In the genomic region with DNA sequence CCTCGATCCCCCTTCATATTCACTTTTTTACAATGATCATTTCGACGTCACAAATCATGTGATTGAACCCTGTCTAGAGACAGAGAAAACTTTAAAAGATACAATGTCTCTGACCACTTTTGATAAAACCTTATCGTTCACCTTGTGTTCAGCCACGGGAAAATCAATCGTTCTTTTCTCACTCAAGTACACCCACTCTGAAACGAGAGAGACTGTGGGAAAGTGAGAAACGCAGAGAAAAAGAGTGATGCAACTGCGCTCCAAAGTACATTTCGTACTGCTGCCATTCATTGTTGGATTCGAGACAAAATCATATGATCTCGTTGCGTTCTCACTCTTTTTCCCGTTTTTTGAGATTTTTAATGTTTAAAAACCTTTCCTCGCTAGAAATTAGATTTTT, we compare ENCODE assay signal across 6 worm cellular contexts.
TF ChIP-seq lines count a peak whose summit lies in the region.

No protein-coding gene starts in this region.

TF ChIP-seq in whole organism, L1 larva, 84 proteins besides CTCF, POLR2A, EP300 and RAD21 (continued from another document and continues in another):
- TF ChIP-seq aly-2 (tag; optimal IDR thresholded peaks at IDR 0.05; lab: Kevin White, UChicago) (peak; percentile 67), ceh-8 (GFP tag; optimal IDR thresholded peaks at IDR 0.05; lab: Kevin White, UChicago) (no peak), lin-13 (GFP tag; optimal IDR thresholded peaks at IDR 0.05; lab: Kevin White, UChicago) (peak; percentile 81), nhr-12 (tag; optimal IDR thresholded peaks at IDR 0.05; lab: Kevin White, UChicago) (no peak), fkh-8 (tag; optimal IDR thresholded peaks at IDR 0.05; lab: Kevin White, UChicago) (peak; percentile 77), pax-3 (tag; optimal IDR thresholded peaks at IDR 0.05; lab: Kevin White, UChicago) (peak; percentile 93), snpc-4 (tag; optimal IDR thresholded peaks at IDR 0.05; lab: Kevin White, UChicago) (peak; percentile 79), sox-4 (tag; optimal IDR thresholded peaks at IDR 0.05; lab: Kevin White, UChicago) (peak; percentile 50), mab-9 (GFP tag; IDR thresholded peaks at IDR 0.05; lab: Robert Waterston, UW) (peak; percentile 63), lin-39 (tag; optimal IDR thresholded peaks at IDR 0.05; lab: Kevin White, UChicago) (peak; percentile 7), lin-35 (GFP tag; optimal IDR thresholded peaks at IDR 0.05; lab: Kevin White, UChicago) (peak; percentile 85 to 91), ces-1 (GFP tag; optimal IDR thresholded peaks at IDR 0.05; lab: Kevin White, UChicago) (no peak), unc-98 (GFP tag; IDR thresholded peaks at IDR 0.05; lab: Robert Waterston, UW) (peak; percentile 37; the same call in 1 of the 2 replicates), lin-14 (GFP tag; optimal IDR thresholded peaks at IDR 0.05; lab: Kevin White, UChicago) (peak; percentile 98), ceh-63 (GFP tag; optimal IDR thresholded peaks at IDR 0.05; lab: Kevin White, UChicago) (no peak), elt-3 (tag; optimal IDR thresholded peaks at IDR 0.05; lab: Kevin White, UChicago) (peak in 5 of 6 experiments; percentile 12 to 97 (median 83)), lir-3 (tag; optimal IDR thresholded peaks at IDR 0.05; lab: Kevin White, UChicago; ENCODE audit: poor library complexity) (peak; percentile 79), rnt-1 (tag; optimal IDR thresholded peaks at IDR 0.05; lab: Kevin White, UChicago) (peak; percentile 90), tbx-2 (tag; optimal IDR thresholded peaks at IDR 0.05; lab: Kevin White, UChicago) (peak; percentile 93), irx-1 (tag; optimal IDR thresholded peaks at IDR 0.05; lab: Kevin White, UChicago) (peak; percentile 80)

TF ChIP-seq in whole organism, L2 larva, 48 proteins besides CTCF, POLR2A, EP300 and RAD21 (continued from another document):
- peak; percentile 96 for TF ChIP-seq nhr-21 (tag; optimal IDR thresholded peaks at IDR 0.05; lab: Kevin White, UChicago)
- peak; percentile 68 for TF ChIP-seq lin-13 (GFP tag; optimal IDR thresholded peaks at IDR 0.05; lab: Kevin White, UChicago)
- TF ChIP-seq ZK546.5 (tag; optimal IDR thresholded peaks at IDR 0.05; lab: Kevin White, UChicago), result no peak
- peak; percentile 96 for TF ChIP-seq crh-2 (tag; optimal IDR thresholded peaks at IDR 0.05; lab: Kevin White, UChicago)
- peak; percentile 87 for TF ChIP-seq F13H6.1 (tag; optimal IDR thresholded peaks at IDR 0.05; lab: Kevin White, UChicago)
- peak; percentile 95 for TF ChIP-seq sma-3 (GFP tag; optimal IDR thresholded peaks at IDR 0.05; lab: Kevin White, UChicago)
- peak; percentile 98 for TF ChIP-seq nhr-129 (tag; optimal IDR thresholded peaks at IDR 0.05; lab: Kevin White, UChicago)
- no peak for TF ChIP-seq nhr-6 (tag; optimal IDR thresholded peaks at IDR 0.05; lab: Kevin White, UChicago)
- no peak for TF ChIP-seq nhr-12 (tag; optimal IDR thresholded peaks at IDR 0.05; lab: Kevin White, UChicago)
- TF ChIP-seq mdl-1 (tag; optimal IDR thresholded peaks at IDR 0.05; lab: Kevin White, UChicago), result peak in 1 of 2 experiments; percentile 65
- no peak for TF ChIP-seq elt-1 (tag; optimal IDR thresholded peaks at IDR 0.05; lab: Kevin White, UChicago)
- peak; percentile 61 for TF ChIP-seq sem-4 (tag; optimal IDR thresholded peaks at IDR 0.05; lab: Kevin White, UChicago)
- no peak for TF ChIP-seq R02D3.7 (tag; optimal IDR thresholded peaks at IDR 0.05; lab: Kevin White, UChicago)
- no peak for TF ChIP-seq lin-39 (tag; optimal IDR thresholded peaks at IDR 0.05; lab: Kevin White, UChicago)
- TF ChIP-seq ceh-82 (tag; optimal IDR thresholded peaks at IDR 0.05; lab: Kevin White, UChicago), result peak; percentile 22
- TF ChIP-seq unc-39 (tag; optimal IDR thresholded peaks at IDR 0.05; lab: Kevin White, UChicago), result no peak
- no peak for TF ChIP-seq nhr-237 (tag; optimal IDR thresholded peaks at IDR 0.05; lab: Kevin White, UChicago)
- TF ChIP-seq Y55F3AM.14 (GFP tag; optimal IDR thresholded peaks at IDR 0.05; lab: Kevin White, UChicago), result no peak
- no peak for TF ChIP-seq unc-62 (GFP tag; optimal IDR thresholded peaks at IDR 0.05; lab: Kevin White, UChicago)

TF ChIP-seq in whole organism, L3 larva, 47 proteins besides CTCF, POLR2A, EP300 and RAD21 (continued from another document):
- peak; percentile 39 for TF ChIP-seq mdl-1 (tag; optimal IDR thresholded peaks at IDR 0.05; lab: Kevin White, UChicago)
- peak; percentile 88 for TF ChIP-seq snpc-4 (tag; optimal IDR thresholded peaks at IDR 0.05; lab: Kevin White, UChicago)
- peak; percentile 76 for TF ChIP-seq hmg-11 (tag; optimal IDR thresholded peaks at IDR 0.05; lab: Kevin White, UChicago)
- TF ChIP-seq tbx-2 (tag; optimal IDR thresholded peaks at IDR 0.05; lab: Kevin White, UChicago), result peak; percentile 41

TF ChIP-seq in whole organism, L4 larva, 104 proteins besides CTCF, POLR2A, EP300 and RAD21 (continued from another document and continues in another):
- TF ChIP-seq nhr-111 (GFP tag; optimal IDR thresholded peaks at IDR 0.05; lab: Kevin White, UChicago) (no peak), Y105C5A.15 (GFP tag; IDR thresholded peaks at IDR 0.05; lab: Robert Waterston, UW) (no peak), zip-11 (GFP tag; IDR thresholded peaks at IDR 0.05; lab: Robert Waterston, UW) (no peak), ceh-28 (tag; optimal IDR thresholded peaks at IDR 0.05; lab: Kevin White, UChicago) (no peak), nhr-25 (tag; optimal IDR thresholded peaks at IDR 0.05; lab: Kevin White, UChicago; ENCODE audit: borderline replicate concordance, insufficient read depth) (peak; percentile 47), ama-1 (optimal IDR thresholded peaks at IDR 0.05; lab: Kevin White, UChicago) (peak; percentile 83), unc-62 (GFP tag; optimal IDR thresholded peaks at IDR 0.05 in 1 of 2; lab: Kevin White, UChicago) (peak in 1 of 2 experiments; percentile 80), unc-62 (tag; optimal IDR thresholded peaks at IDR 0.05; lab: Kevin White, UChicago) (no peak), mxl-2 (GFP tag; conservative IDR thresholded peaks at IDR 0.05; lab: Robert Waterston, UW) (no peak), ceh-20 (GFP tag; IDR thresholded peaks at IDR 0.05; lab: Robert Waterston, UW) (peak; percentile 68), vab-7 (GFP tag; IDR thresholded peaks at IDR 0.05; lab: Robert Waterston, UW) (no peak), cey-2 (tag; optimal IDR thresholded peaks at IDR 0.05; lab: Kevin White, UChicago; ENCODE audit: borderline replicate concordance, insufficient read depth) (peak; percentile 17), tra-1 (GFP tag; IDR thresholded peaks at IDR 0.05; lab: Robert Waterston, UW) (peak; percentile 58; the same call in 1 of the 2 replicates), unc-130 (GFP tag; optimal IDR thresholded peaks at IDR 0.05; lab: Kevin White, UChicago) (no peak), skn-1 (tag; optimal IDR thresholded peaks at IDR 0.05; lab: Kevin White, UChicago) (no peak), spr-1 (tag; optimal IDR thresholded peaks at IDR 0.05; lab: Kevin White, UChicago) (peak; percentile 69), snpc-1.2 (GFP tag; IDR thresholded peaks at IDR 0.05; lab: Robert Waterston, UW) (no peak), F44E2.7 (GFP tag; IDR thresholded peaks at IDR 0.05; lab: Robert Waterston, UW) (no peak), daf-8 (GFP tag; IDR thresholded peaks at IDR 0.05; lab: Robert Waterston, UW) (no peak), aly-2 (tag; optimal IDR thresholded peaks at IDR 0.05; lab: Kevin White, UChicago) (no peak), dmd-8 (GFP tag; IDR thresholded peaks at IDR 0.05; lab: Robert Waterston, UW) (no peak), zfp-3 (GFP tag; conservative IDR thresholded peaks at IDR 0.05; lab: Robert Waterston, UW) (peak; percentile 53; the same call in 1 of the 2 replicates), mdt-29 (GFP tag; IDR thresholded peaks at IDR 0.05; lab: Robert Waterston, UW) (peak; percentile 83), egl-27 (tag; optimal IDR thresholded peaks at IDR 0.05; lab: Kevin White, UChicago) (no peak), fos-1 (tag; optimal IDR thresholded peaks at IDR 0.05; lab: Kevin White, UChicago) (no peak), F10B5.3 (tag; optimal IDR thresholded peaks at IDR 0.05; lab: Kevin White, UChicago) (no peak), mxl-3 (GFP tag; optimal IDR thresholded peaks at IDR 0.05; lab: Kevin White, UChicago) (peak; percentile 75), ceh-32 (tag; optimal IDR thresholded peaks at IDR 0.05; lab: Kevin White, UChicago; ENCODE audit: poor library complexity) (no peak), tag-97 (GFP tag; IDR thresholded peaks at IDR 0.05; lab: Robert Waterston, UW) (no peak)

TF ChIP-seq in whole organism, late embryonic, 69 proteins besides CTCF, POLR2A, EP300 and RAD21 (continued from another document):
- TF ChIP-seq syd-9 (tag; optimal IDR thresholded peaks at IDR 0.05; lab: Kevin White, UChicago), result no peak
- TF ChIP-seq C08G9.2 (tag; optimal IDR thresholded peaks at IDR 0.05; lab: Kevin White, UChicago), result no peak
- peak; percentile 26 for TF ChIP-seq ceh-48 (tag; optimal IDR thresholded peaks at IDR 0.05; lab: Kevin White, UChicago)
- TF ChIP-seq hlh-15 (tag; optimal IDR thresholded peaks at IDR 0.05; lab: Kevin White, UChicago), result no peak
- peak; percentile 12 for TF ChIP-seq ceh-22 (tag; optimal IDR thresholded peaks at IDR 0.05; lab: Kevin White, UChicago)
- no peak for TF ChIP-seq ref-2 (tag; optimal IDR thresholded peaks at IDR 0.05; lab: Kevin White, UChicago)
- no peak for TF ChIP-seq dmd-4 (tag; optimal IDR thresholded peaks at IDR 0.05; lab: Kevin White, UChicago; ENCODE audit: borderline replicate concordance)
- no peak for TF ChIP-seq hlh-8 (tag; optimal IDR thresholded peaks at IDR 0.05; lab: Kevin White, UChicago)
- TF ChIP-seq ceh-18 (tag; optimal IDR thresholded peaks at IDR 0.05; lab: Kevin White, UChicago), result peak; percentile 51
- no peak for TF ChIP-seq ceh-30 (tag; optimal IDR thresholded peaks at IDR 0.05; lab: Kevin White, UChicago)
- TF ChIP-seq nfya-1 (tag; optimal IDR thresholded peaks at IDR 0.05; lab: Kevin White, UChicago), result peak; percentile 67
- TF ChIP-seq sdc-2 (tag; optimal IDR thresholded peaks at IDR 0.05; lab: Kevin White, UChicago), result no peak

TF ChIP-seq in whole organism, young adult, 124 proteins besides CTCF, POLR2A, EP300 and RAD21 (continued from another document):
- no peak; the same call in 1 of the 2 replicates for TF ChIP-seq zfh-2 (GFP tag; conservative IDR thresholded peaks at IDR 0.05; lab: Robert Waterston, UW)
- TF ChIP-seq atf-7 (tag; optimal IDR thresholded peaks at IDR 0.05; lab: Kevin White, UChicago), result peak; percentile 85
- peak; percentile 65; the same call in 1 of the 2 replicates for TF ChIP-seq K11D2.4 (GFP tag; IDR thresholded peaks at IDR 0.05; lab: Robert Waterston, UW)
- TF ChIP-seq F23B12.7 (tag; optimal IDR thresholded peaks at IDR 0.05; lab: Kevin White, UChicago; ENCODE audit: insufficient read depth), result peak; percentile 13
- TF ChIP-seq xnd-1 (tag; optimal IDR thresholded peaks at IDR 0.05; lab: Kevin White, UChicago), result no peak
- peak; percentile 81 for TF ChIP-seq C06A6.2 (GFP tag; conservative IDR thresholded peaks at IDR 0.05; lab: Robert Waterston, UW)
- TF ChIP-seq snpc-3.4 (tag; optimal IDR thresholded peaks at IDR 0.05; lab: Kevin White, UChicago), result no peak
- TF ChIP-seq ztf-22 (GFP tag; optimal IDR thresholded peaks at IDR 0.05; lab: Kevin White, UChicago), result peak; percentile 5
- TF ChIP-seq hlh-12 (tag; optimal IDR thresholded peaks at IDR 0.05; lab: Kevin White, UChicago), result no peak
- peak; percentile 86 for TF ChIP-seq rcor-1 (GFP tag; IDR thresholded peaks at IDR 0.05; lab: Robert Waterston, UW)
- TF ChIP-seq dpl-1 (GFP tag; optimal IDR thresholded peaks at IDR 0.05; lab: Kevin White, UChicago), result peak; percentile 0
- no peak for TF ChIP-seq mel-28 (tag; optimal IDR thresholded peaks at IDR 0.05; lab: Kevin White, UChicago; ENCODE audit: borderline replicate concordance)
- peak; percentile 18 for TF ChIP-seq ama-1 (optimal IDR thresholded peaks at IDR 0.05; lab: Kevin White, UChicago)
- no peak for TF ChIP-seq ama-1 (GFP tag; optimal IDR thresholded peaks at IDR 0.05; lab: Kevin White, UChicago)
- peak; percentile 19 for TF ChIP-seq snpc-4 (GFP tag; optimal IDR thresholded peaks at IDR 0.05; lab: Kevin White, UChicago)
- peak in 2 of 4 experiments; percentile 70 to 71 for TF ChIP-seq snpc-4 (tag; optimal IDR thresholded peaks at IDR 0.05; lab: Kevin White, UChicago)
- TF ChIP-seq lsy-27 (tag; optimal IDR thresholded peaks at IDR 0.05; lab: Kevin White, UChicago; ENCODE audit: borderline replicate concordance, insufficient read depth), result no peak
- peak; percentile 38; the same call in 1 of the 2 replicates for TF ChIP-seq Y95B8A.8 (GFP tag; IDR thresholded peaks at IDR 0.05; lab: Robert Waterston, UW)
- peak; percentile 26 for TF ChIP-seq repo-1 (tag; optimal IDR thresholded peaks at IDR 0.05; lab: Kevin White, UChicago)
- TF ChIP-seq dox-1 (GFP tag; IDR thresholded peaks at IDR 0.05; lab: Robert Waterston, UW), result peak; percentile 83
- peak; percentile 57; the same call in 1 of the 2 replicates for TF ChIP-seq lir-1 (GFP tag; conservative IDR thresholded peaks at IDR 0.05; lab: Robert Waterston, UW)
- TF ChIP-seq pha-4 (tag; optimal IDR thresholded peaks at IDR 0.05; lab: Kevin White, UChicago), result peak; percentile 18
- TF ChIP-seq cebp-1 (GFP tag; IDR thresholded peaks at IDR 0.05; lab: Robert Waterston, UW), result peak; percentile 44; the same call in 1 of the 2 replicates
- TF ChIP-seq cebp-1 (tag; optimal IDR thresholded peaks at IDR 0.05; lab: Kevin White, UChicago), result peak; percentile 85
- TF ChIP-seq tbp1 (GFP tag; optimal IDR thresholded peaks at IDR 0.05; lab: Kevin White, UChicago), result peak; percentile 68
- peak; percentile 70 for TF ChIP-seq ZK185.1 (tag; optimal IDR thresholded peaks at IDR 0.05; lab: Kevin White, UChicago; ENCODE audit: poor library complexity, severe bottlenecking)
- no peak for TF ChIP-seq F55B11.4 (tag; optimal IDR thresholded peaks at IDR 0.05; lab: Kevin White, UChicago; ENCODE audit: borderline replicate concordance, insufficient read depth)
- TF ChIP-seq egl-18 (GFP tag; IDR thresholded peaks at IDR 0.05; lab: Robert Waterston, UW), result no peak
- peak; percentile 34 for TF ChIP-seq K12H6.12 (tag; optimal IDR thresholded peaks at IDR 0.05; lab: Kevin White, UChicago)
- peak; percentile 97 for TF ChIP-seq nhr-80 (tag; optimal IDR thresholded peaks at IDR 0.05; lab: Kevin White, UChicago)
- TF ChIP-seq madf-3 (GFP tag; IDR thresholded peaks at IDR 0.05; lab: Robert Waterston, UW), result 0 out of 2 replicates have a peak, but pooled peaks have one; percentile 68
- TF ChIP-seq sdz-38 (tag; optimal IDR thresholded peaks at IDR 0.05; lab: Kevin White, UChicago), result no peak
- 0 out of 2 replicates have a peak, but pooled peaks have one; percentile 22 for TF ChIP-seq ceh-100 (GFP tag; IDR thresholded peaks at IDR 0.05; lab: Robert Waterston, UW)
